Worm (Caenorhabditis elegans) whole organism, mixed stage, embryonic: ENCODE results near the gene lbp-2.
A peak's percentile ranks its signal among the peaks of the same experiment; 100 is the strongest.

ENCODE experiments used
- M03D4.4 ChIP-seq: sonication (generic microtip); optimal IDR thresholded peaks from 2 replicates; lab custom pipeline; 2017; ENCODE audit warnings: mild to moderate bottlenecking, missing genetic modification characterization, missing compliant biosample characterization
- bed-3 ChIP-seq: fragments of 200-800 bp; sonication (Bioruptor generic); optimal IDR thresholded peaks from 3 replicates; lab custom pipeline; 2018; ENCODE audit warnings: mild to moderate bottlenecking, missing genetic modification characterization, moderate library complexity, missing compliant biosample characterization
- blmp-1 ChIP-seq: fragments of 150-350 bp; optimal IDR thresholded peaks from 2 replicates; lab custom pipeline; 2014; ENCODE audit warnings: missing biosample characterization, missing genetic modification characterization
- ceh-39 ChIP-seq: fragments of 150-350 bp; optimal IDR thresholded peaks from 2 replicates; lab custom pipeline; 2014; ENCODE audit warnings: missing biosample characterization, missing genetic modification characterization
- ceh-43 ChIP-seq: fragments of 200-800 bp; sonication (Bioruptor generic); optimal IDR thresholded peaks from 2 replicates; lab custom pipeline; 2018; ENCODE audit warnings: mild to moderate bottlenecking, missing genetic modification characterization, moderate library complexity, missing compliant biosample characterization
- ceh-83 ChIP-seq: fragments of 200-800 bp; sonication (Bioruptor generic); optimal IDR thresholded peaks from 2 replicates; lab custom pipeline; 2018; ENCODE audit warnings: mild to moderate bottlenecking, missing genetic modification characterization, missing compliant biosample characterization
- ces-1 ChIP-seq: fragments of 150-350 bp; optimal IDR thresholded peaks from 2 replicates; lab custom pipeline; 2014; ENCODE audit warnings: missing biosample characterization, missing genetic modification reagents, missing genetic modification characterization
- cnd-1 ChIP-seq: fragments of 200-800 bp; sonication (Bioruptor generic); optimal IDR thresholded peaks from 2 replicates; lab custom pipeline; 2018; ENCODE audit warnings: mild to moderate bottlenecking, missing genetic modification characterization, missing compliant biosample characterization
- drap-1 ChIP-seq: fragments of 200-800 bp; sonication (Bioruptor generic); optimal IDR thresholded peaks from 3 replicates; lab custom pipeline; 2018; ENCODE audit warnings: mild to moderate bottlenecking, missing genetic modification characterization, missing compliant biosample characterization
- elt-1 ChIP-seq: sonication (generic microtip); optimal IDR thresholded peaks from 2 replicates; lab custom pipeline; 2017; ENCODE audit warnings: missing genetic modification characterization, mild to moderate bottlenecking, missing compliant biosample characterization, antibody characterized with exemption, moderate library complexity, borderline replicate concordance; ENCODE audit not compliant: insufficient read depth
- elt-3 ChIP-seq: fragments of 150-350 bp; optimal IDR thresholded peaks from 2 replicates; lab custom pipeline; 2014; ENCODE audit warnings: missing biosample characterization, missing genetic modification characterization
- flh-1 ChIP-seq: fragments of 200-800 bp; sonication (Bioruptor generic); optimal IDR thresholded peaks from 2 replicates; lab custom pipeline; 2018; ENCODE audit warnings: mild to moderate bottlenecking, missing genetic modification characterization, moderate library complexity, missing compliant biosample characterization
- ham-2 ChIP-seq: fragments of 200-800 bp; sonication (Bioruptor generic); optimal IDR thresholded peaks from 2 replicates; lab custom pipeline; 2018; ENCODE audit warnings: mild to moderate bottlenecking, missing genetic modification characterization, missing compliant biosample characterization
- hlh-1 ChIP-seq: fragments of 150-350 bp; optimal IDR thresholded peaks from 2 replicates; lab custom pipeline; 2014; ENCODE audit warnings: missing biosample characterization, missing genetic modification reagents, missing genetic modification characterization
- lin-13 ChIP-seq: fragments of 150-350 bp; optimal IDR thresholded peaks from 2 replicates; lab custom pipeline; 2014; ENCODE audit warnings: missing biosample characterization, missing genetic modification characterization
- lin-32 ChIP-seq: fragments of 200-800 bp; sonication (Bioruptor generic); optimal IDR thresholded peaks from 2 replicates; lab custom pipeline; 2018; ENCODE audit warnings: mild to moderate bottlenecking, missing genetic modification characterization, missing compliant biosample characterization
- lsy-2 ChIP-seq: fragments of 150-350 bp; optimal IDR thresholded peaks from 2 replicates; lab custom pipeline; 2014; ENCODE audit warnings: missing biosample characterization, missing genetic modification characterization
- mep-1 ChIP-seq: fragments of 150-350 bp; optimal IDR thresholded peaks from 2 replicates; lab custom pipeline; 2017; ENCODE audit warnings: missing biosample characterization, missing genetic modification reagents, missing genetic modification characterization, inconsistent platforms
- mls-2 ChIP-seq: sonication (generic microtip); optimal IDR thresholded peaks from 2 replicates; lab custom pipeline; 2016; ENCODE audit warnings: mild to moderate bottlenecking, missing genetic modification characterization, moderate library complexity, missing compliant biosample characterization
- nhr-12 ChIP-seq: fragments of 150-350 bp; optimal IDR thresholded peaks from 2 replicates; lab custom pipeline; 2014; ENCODE audit warnings: missing biosample characterization, missing genetic modification characterization
- nhr-2 ChIP-seq: fragments of 150-350 bp; optimal IDR thresholded peaks from 2 replicates; lab custom pipeline; 2014; ENCODE audit warnings: missing biosample characterization, missing genetic modification characterization
- nhr-237 ChIP-seq: fragments of 150-350 bp; optimal IDR thresholded peaks from 2 replicates; lab custom pipeline; 2014; ENCODE audit warnings: missing biosample characterization, missing genetic modification characterization
- nhr-28 ChIP-seq: fragments of 150-350 bp; optimal IDR thresholded peaks from 2 replicates; lab custom pipeline; 2014; ENCODE audit warnings: missing biosample characterization, missing genetic modification characterization
- nhr-76 ChIP-seq: sonication (generic microtip); optimal IDR thresholded peaks from 2 replicates; lab custom pipeline; 2017; ENCODE audit warnings: missing biosample characterization, missing genetic modification characterization
- pha-4 ChIP-seq: fragments of 150-350 bp; optimal IDR thresholded peaks from 2 replicates; lab custom pipeline; 2018; ENCODE audit warnings: missing biosample characterization, missing genetic modification reagents, missing genetic modification characterization
- sem-2 ChIP-seq: fragments of 200-800 bp; sonication (Bioruptor generic); optimal IDR thresholded peaks from 2 replicates; lab custom pipeline; 2018; ENCODE audit warnings: mild to moderate bottlenecking, missing genetic modification characterization, missing compliant biosample characterization
- snpc-4 ChIP-seq: fragments of 150-350 bp; optimal IDR thresholded peaks from 2 replicates; lab custom pipeline; 2014; ENCODE audit warnings: missing biosample characterization, missing genetic modification characterization
- sptf-1 ChIP-seq: sonication (generic microtip); optimal IDR thresholded peaks from 2 replicates; lab custom pipeline; 2017; ENCODE audit warnings: mild to moderate bottlenecking, missing genetic modification characterization, moderate library complexity, missing compliant biosample characterization
- unc-62 ChIP-seq: fragments of 150-350 bp; optimal IDR thresholded peaks from 2 replicates; lab custom pipeline; 2014; ENCODE audit warnings: missing biosample characterization, missing genetic modification reagents, missing genetic modification characterization
- zip-8 ChIP-seq: fragments of 150-350 bp; optimal IDR thresholded peaks from 2 replicates; lab custom pipeline; 2014; ENCODE audit warnings: missing biosample characterization, missing genetic modification characterization

lbp-2 gene

ce11 chrX:3260509-3260908 is at the start of gene lbp-2:
Gene lbp-2 (plus strand): TSS chrX:3260610.
- TF ChIP-seq nhr-237 (no peak), ceh-43 (GFP tag; lab: Kevin White, UChicago) (no peak), elt-1 (tag; lab: Kevin White, UChicago) (no peak), unc-62 (GFP tag; lab: Kevin White, UChicago) (no peak), zip-8 (tag; lab: Kevin White, UChicago) (no peak), elt-3 (tag; lab: Kevin White, UChicago) (no peak), ceh-83 (GFP tag; lab: Kevin White, UChicago) (no peak), lin-32 (GFP tag; lab: Kevin White, UChicago) (no peak), hlh-1 (tag; lab: Kevin White, UChicago) (no peak), ham-2 (GFP tag; lab: Kevin White, UChicago) (no peak), M03D4.4 (no peak), flh-1 (GFP tag; lab: Kevin White, UChicago) (no peak), sem-2 (no peak), snpc-4 (tag; lab: Kevin White, UChicago) (no peak), drap-1 (GFP tag; lab: Kevin White, UChicago) (no peak), nhr-12 (tag; lab: Kevin White, UChicago) (no peak), blmp-1 (tag; lab: Kevin White, UChicago) (no peak), nhr-28 (tag; lab: Kevin White, UChicago) (no peak)

DNA sequence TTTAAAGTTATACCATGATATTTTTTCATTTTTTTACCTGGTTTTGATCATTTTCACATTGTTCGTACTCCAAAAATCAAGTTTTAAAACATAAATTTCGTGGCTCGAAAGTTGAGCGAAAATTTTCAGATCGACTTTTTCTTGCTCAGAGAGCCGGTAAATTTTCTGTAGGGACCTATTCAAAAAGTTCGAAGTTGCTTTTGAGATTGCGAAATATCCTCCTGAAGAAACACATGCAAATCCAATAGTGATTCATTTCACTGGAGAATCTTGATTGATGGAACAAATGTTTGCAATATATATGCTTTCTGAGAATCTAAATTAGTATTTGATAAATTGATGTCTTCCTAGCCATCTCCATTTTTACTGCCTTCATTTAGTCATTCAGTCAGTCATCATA is 43.7 kb upstream of the lbp-2 start:
- TF ChIP-seq ceh-39 (tag; lab: Kevin White, UChicago) = no peak
- TF ChIP-seq unc-62 (GFP tag; lab: Kevin White, UChicago) = no peak
- no peak for TF ChIP-seq ceh-43 (GFP tag; lab: Kevin White, UChicago)
- no peak for TF ChIP-seq nhr-237
- no peak for TF ChIP-seq nhr-12 (tag; lab: Kevin White, UChicago)
- TF ChIP-seq nhr-28 (tag; lab: Kevin White, UChicago) = no peak
- TF ChIP-seq pha-4 = no peak
- no peak for TF ChIP-seq blmp-1 (tag; lab: Kevin White, UChicago)
- no peak for TF ChIP-seq bed-3 (GFP tag; lab: Kevin White, UChicago)
- no peak for TF ChIP-seq lsy-2
- no peak for TF ChIP-seq zip-8 (tag; lab: Kevin White, UChicago)
- TF ChIP-seq ces-1 = no peak
- TF ChIP-seq mep-1 (tag; lab: Kevin White, UChicago) = no peak
- TF ChIP-seq flh-1 (GFP tag; lab: Kevin White, UChicago) = no peak
- no peak for TF ChIP-seq nhr-76

- TF ChIP-seq zip-8 (tag; lab: Kevin White, UChicago) = peak; percentile 61
- no peak for TF ChIP-seq nhr-76
- TF ChIP-seq cnd-1 (tag; lab: Kevin White, UChicago) = no peak
- TF ChIP-seq mep-1 (tag; lab: Kevin White, UChicago) = no peak
Observed at ce11 chrX:3218040-3218795, 42.2 kb upstream of the lbp-2 start.

DNA sequence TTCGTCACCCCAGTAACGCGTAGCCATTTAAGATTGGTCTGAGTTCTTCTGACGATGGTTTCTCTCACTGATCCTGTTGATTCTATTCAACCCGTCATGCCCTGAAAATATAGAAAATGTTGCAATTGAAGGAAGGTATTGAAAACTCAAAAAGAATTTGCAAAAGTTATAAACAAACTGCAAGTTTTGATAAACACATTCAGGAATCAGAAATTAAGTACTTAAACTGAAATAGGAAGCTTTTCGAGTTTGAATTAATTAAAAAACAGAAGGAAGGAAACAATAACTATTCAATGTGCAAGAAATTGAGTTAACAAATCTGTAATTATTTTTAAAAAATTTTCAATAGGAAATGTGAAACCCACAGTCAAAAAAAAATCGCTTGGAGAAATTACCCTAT is 40.1 kb upstream of the lbp-2 start, which contains the start of gene rgl-1:
Gene rgl-1, minus strand, starts transcription at position 101 of the 400 bp plus-strand sequence.
- TF ChIP-seq sptf-1 (tag; lab: Kevin White, UChicago) (no peak), drap-1 (GFP tag; lab: Kevin White, UChicago) (no peak), blmp-1 (tag; lab: Kevin White, UChicago) (no peak), nhr-237 (no peak), elt-3 (tag; lab: Kevin White, UChicago) (no peak), lsy-2 (no peak), flh-1 (GFP tag; lab: Kevin White, UChicago) (no peak), nhr-2 (tag; lab: Kevin White, UChicago) (no peak), ceh-83 (GFP tag; lab: Kevin White, UChicago) (no peak), zip-8 (tag; lab: Kevin White, UChicago) (no peak), elt-1 (tag; lab: Kevin White, UChicago) (no peak), mep-1 (tag; lab: Kevin White, UChicago) (no peak), lin-13 (no peak), cnd-1 (tag; lab: Kevin White, UChicago) (no peak)

DNA sequence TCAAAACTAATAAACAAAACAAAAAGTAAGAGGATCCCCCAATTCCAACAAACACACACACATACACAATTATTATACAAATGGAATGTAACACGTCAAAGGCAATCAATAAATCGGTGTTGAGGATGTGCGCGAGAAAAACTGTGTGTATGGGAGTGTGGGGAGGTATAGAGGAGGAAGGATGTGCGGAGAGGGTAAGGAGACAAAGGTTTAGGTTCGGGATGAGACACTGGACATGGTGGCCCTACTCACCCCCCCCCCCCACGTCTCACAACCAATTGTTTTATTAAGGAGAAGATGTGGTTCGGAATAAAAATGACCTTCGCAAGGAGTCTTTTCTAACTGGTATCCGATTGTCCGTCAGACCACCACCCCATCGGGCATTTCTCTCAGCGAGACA is 37.3 kb upstream of the lbp-2 start:
- TF ChIP-seq M03D4.4 (no peak), nhr-237 (no peak), sptf-1 (tag; lab: Kevin White, UChicago) (peak; percentile 40), cnd-1 (tag; lab: Kevin White, UChicago) (no peak), lin-13 (no peak), ces-1 (no peak), mls-2 (tag; lab: Kevin White, UChicago) (peak; percentile 57), ceh-83 (GFP tag; lab: Kevin White, UChicago) (no peak), snpc-4 (tag; lab: Kevin White, UChicago) (no peak), mep-1 (tag; lab: Kevin White, UChicago) (no peak), elt-1 (tag; lab: Kevin White, UChicago) (peak; percentile 10), zip-8 (tag; lab: Kevin White, UChicago) (no peak), pha-4 (no peak)
